Fruit fly (Drosophila melanogaster) whole organism: ENCODE measurements around the gene CG44437.

Experiments used
- CG8478 ChIP-seq: fragments of >200 bp; optimal IDR thresholded peaks from 2 replicates; lab custom pipeline; 2018; ENCODE audit warnings: inconsistent platforms
- pan ChIP-seq: fragments of >200 bp; optimal IDR thresholded peaks from 2 replicates; lab custom pipeline; 2017
- psq ChIP-seq: fragments of >200 bp; optimal IDR thresholded peaks from 2 replicates; lab custom pipeline; 2017

- no peak for TF ChIP-seq CG8478
- TF ChIP-seq pan = no peak
- TF ChIP-seq psq (lab: Kevin White, UChicago) = no peak
Measured at dm6 chrX:13194249-13194648, 7.8 kb downstream of the CG44437 start, which contains the start of gene Coq5.
